Worm (Caenorhabditis elegans) whole organism, L1 larva: ENCODE data around the gene K09A9.8.

Experiments
- ama-1 ChIP-seq: fragments of 150-350 bp; optimal IDR thresholded peaks from 2 replicates; lab custom pipeline; 2014
- ceh-8 ChIP-seq: fragments of 200-800 bp; sonication (Bioruptor generic); optimal IDR thresholded peaks from 2 replicates; lab custom pipeline; 2018; ENCODE audit warnings: mild to moderate bottlenecking, missing genetic modification characterization, moderate library complexity, missing compliant biosample characterization
- ceh-82 ChIP-seq, 3 experiments: fragments of 150-350 bp in 1 of 3; sonication (generic microtip) in 2 of 3; optimal IDR thresholded peaks; 2 replicates each; lab custom pipeline; 2014 to 2017; ENCODE audit warnings: missing biosample characterization in 3 of 3, missing genetic modification characterization in 3 of 3
- lin-39 ChIP-seq: fragments of 150-350 bp; optimal IDR thresholded peaks from 2 replicates; lab custom pipeline; 2014; ENCODE audit warnings: missing biosample characterization, missing genetic modification reagents, missing genetic modification characterization
- mdl-1 ChIP-seq, 2 experiments: fragments of 150-350 bp; optimal IDR thresholded peaks; 2 replicates each; lab custom pipeline; 2014 to 2017; ENCODE audit warnings: missing biosample characterization in 2 of 2, missing genetic modification characterization in 2 of 2, inconsistent platforms in 1 of 2
- mep-1 ChIP-seq: fragments of 150-350 bp; optimal IDR thresholded peaks from 2 replicates; lab custom pipeline; 2014; ENCODE audit warnings: missing biosample characterization, missing genetic modification characterization
- nhr-11 ChIP-seq: fragments of 150-350 bp; optimal IDR thresholded peaks from 2 replicates; lab custom pipeline; 2014; ENCODE audit warnings: missing biosample characterization, missing genetic modification characterization
- nhr-71 ChIP-seq: sonication (generic microtip); optimal IDR thresholded peaks from 2 replicates; lab custom pipeline; 2016; ENCODE audit warnings: mild to moderate bottlenecking, missing genetic modification characterization, moderate library complexity, missing compliant biosample characterization
- nhr-77 ChIP-seq: fragments of 150-350 bp; optimal IDR thresholded peaks from 2 replicates; lab custom pipeline; 2014; ENCODE audit warnings: missing biosample characterization, missing genetic modification characterization
- rnt-1 ChIP-seq: sonication (generic microtip); optimal IDR thresholded peaks from 2 replicates; lab custom pipeline; 2016; ENCODE audit warnings: mild to moderate bottlenecking, missing genetic modification characterization, moderate library complexity, missing compliant biosample characterization
- snpc-4 ChIP-seq: fragments of 150-350 bp; optimal IDR thresholded peaks from 2 replicates; lab custom pipeline; 2014; ENCODE audit warnings: missing biosample characterization, missing genetic modification characterization
- unc-62 ChIP-seq: fragments of 150-350 bp; optimal IDR thresholded peaks from 2 replicates; lab custom pipeline; 2014; ENCODE audit warnings: missing biosample characterization, missing genetic modification reagents, missing genetic modification characterization

ce11 chrX:15550769-15551168 lies 46.2 kb downstream of the K09A9.8 start:
- TF ChIP-seq ceh-8 (GFP tag; lab: Kevin White, UChicago) = no peak
- TF ChIP-seq rnt-1 (tag; lab: Kevin White, UChicago) = no peak
- TF ChIP-seq nhr-71 = no peak
- no peak for TF ChIP-seq ama-1 (lab: Kevin White, UChicago)
- no peak for TF ChIP-seq nhr-11
- no peak for TF ChIP-seq nhr-77 (tag; lab: Kevin White, UChicago)
- TF ChIP-seq unc-62 (GFP tag; lab: Kevin White, UChicago) = no peak
- TF ChIP-seq mdl-1 (tag; optimal IDR thresholded peaks at IDR 0.05; lab: Kevin White, UChicago) = no peak
- TF ChIP-seq ceh-82 (tag; optimal IDR thresholded peaks at IDR 0.05; lab: Kevin White, UChicago) = no peak
- TF ChIP-seq mep-1 (tag; lab: Kevin White, UChicago) = no peak
- no peak for TF ChIP-seq lin-39 (tag; lab: Kevin White, UChicago)
- TF ChIP-seq snpc-4 (tag; lab: Kevin White, UChicago) = no peak
